Fruit fly (Drosophila melanogaster) whole organism, embryonic: ENCODE data around the gene Lim3.

Source experiments
- Abd-B ChIP-seq: fragments of 200-800 bp; sonication (Bioruptor generic); optimal IDR thresholded peaks from 2 replicates; lab custom pipeline; 2018; ENCODE audit warnings: missing biosample characterization, mild to moderate bottlenecking, missing genetic modification characterization, moderate library complexity
- Bgb ChIP-seq: fragments of 200-800 bp; sonication (Bioruptor generic); IDR thresholded peaks from 2 replicates; pipeline ENCODE4 v1.3.6; 2022; ENCODE audit warnings: missing biosample characterization, missing genetic modification characterization; ENCODE audit not compliant: partially characterized antibody
- BtbVII ChIP-seq: fragments of 200-800 bp; sonication (Bioruptor generic); optimal IDR thresholded peaks from 3 replicates; lab custom pipeline; 2017; ENCODE audit warnings: missing biosample characterization, mild to moderate bottlenecking, missing genetic modification characterization
- CG10366 ChIP-seq: fragments of 200-800 bp; sonication (Bioruptor generic); IDR thresholded peaks from 2 replicates; pipeline ENCODE4 v1.3.6; 2022; ENCODE audit warnings: missing biosample characterization, missing genetic modification characterization
- CG10959 ChIP-seq: fragments of 200-800 bp; sonication (Bioruptor generic); IDR thresholded peaks from 2 replicates; pipeline ENCODE4 v1.3.6; 2022; ENCODE audit warnings: missing biosample characterization, missing genetic modification characterization
- CG13624 ChIP-seq: fragments of 200-800 bp; sonication (Bioruptor generic); optimal IDR thresholded peaks from 2 replicates; lab custom pipeline; 2016; ENCODE audit warnings: missing biosample characterization, missing genetic modification characterization
- CG17829 ChIP-seq: fragments of 200-800 bp; optimal IDR thresholded peaks from 2 replicates; lab custom pipeline; 2019; ENCODE audit warnings: missing biosample characterization, mild to moderate bottlenecking, missing genetic modification characterization, moderate library complexity
- CG1832 ChIP-seq: fragments of 200-800 bp; sonication (Bioruptor generic); optimal IDR thresholded peaks from 2 replicates; lab custom pipeline; 2017; ENCODE audit warnings: missing biosample characterization, mild to moderate bottlenecking, missing genetic modification characterization, inconsistent platforms
- CG18476 ChIP-seq: fragments of 200-800 bp; sonication (Bioruptor generic); optimal IDR thresholded peaks from 2 replicates; lab custom pipeline; 2016; ENCODE audit warnings: missing biosample characterization, mild to moderate bottlenecking, missing genetic modification characterization
- CG2129 ChIP-seq: fragments of 200-800 bp; sonication (Bioruptor generic); IDR thresholded peaks from 2 replicates; pipeline ENCODE4 v1.3.6; 2022; ENCODE audit warnings: missing biosample characterization, missing genetic modification characterization; ENCODE audit not compliant: partially characterized antibody
- CG2199 ChIP-seq: fragments of 200-800 bp; sonication (Bioruptor generic); IDR thresholded peaks from 3 replicates; pipeline ENCODE4 v1.3.6; 2022; ENCODE audit warnings: missing biosample characterization, missing genetic modification characterization
- CG3281 ChIP-seq: fragments of 200-800 bp; sonication (Bioruptor generic); optimal IDR thresholded peaks from 3 replicates; lab custom pipeline; 2017; ENCODE audit warnings: missing biosample characterization, mild to moderate bottlenecking, missing genetic modification characterization
- CG3995 ChIP-seq: fragments of 200-800 bp; sonication (Bioruptor generic); optimal IDR thresholded peaks from 3 replicates; lab custom pipeline; 2016; ENCODE audit warnings: missing biosample characterization, missing genetic modification characterization
- CG42726 ChIP-seq: fragments of 200-800 bp; sonication (Bioruptor generic); IDR thresholded peaks from 2 replicates; pipeline ENCODE4 v1.3.6; 2022; ENCODE audit warnings: missing biosample characterization, missing genetic modification characterization; ENCODE audit not compliant: partially characterized antibody
- CG4282 ChIP-seq: fragments of 200-800 bp; sonication (Bioruptor generic); optimal IDR thresholded peaks from 2 replicates; lab custom pipeline; 2016; ENCODE audit warnings: missing biosample characterization, missing genetic modification characterization
- CG43689 ChIP-seq: fragments of 200-800 bp; sonication (Bioruptor generic); IDR thresholded peaks from 2 replicates; pipeline ENCODE4 v1.3.6; 2022; ENCODE audit warnings: missing biosample characterization, missing genetic modification characterization
- CG4617 ChIP-seq: fragments of 200-800 bp; sonication (Bioruptor generic); optimal IDR thresholded peaks from 3 replicates; lab custom pipeline; 2016; ENCODE audit warnings: missing biosample characterization, missing genetic modification characterization, borderline replicate concordance
- CG5953 ChIP-seq: fragments of 200-800 bp; sonication (Bioruptor generic); IDR thresholded peaks from 2 replicates; pipeline ENCODE4 v1.3.6; 2022; ENCODE audit warnings: missing biosample characterization, missing genetic modification characterization
- CG7963 ChIP-seq: fragments of 200-800 bp; sonication (Bioruptor generic); IDR thresholded peaks from 3 replicates; pipeline ENCODE4 v1.3.6; 2022; ENCODE audit warnings: missing biosample characterization, missing genetic modification characterization; ENCODE audit not compliant: partially characterized antibody
- CG7987 ChIP-seq: fragments of 200-800 bp; sonication (Bioruptor generic); optimal IDR thresholded peaks from 2 replicates; lab custom pipeline; 2018; ENCODE audit warnings: missing biosample characterization, mild to moderate bottlenecking, missing genetic modification characterization, moderate library complexity
- CG8359 ChIP-seq: fragments of 200-800 bp; sonication (Bioruptor generic); optimal IDR thresholded peaks from 2 replicates; lab custom pipeline; 2017; ENCODE audit warnings: missing biosample characterization, mild to moderate bottlenecking, missing genetic modification characterization, borderline replicate concordance
- D ChIP-seq, 2 experiments: fragments of 200-800 bp in 1 of 2; fragments of >200 bp in 1 of 2; sonication (Bioruptor generic) in 1 of 2; optimal IDR thresholded peaks; 2 replicates in 1 of 2; 3 replicates in 1 of 2; lab custom pipeline; 2017; ENCODE audit warnings: mild to moderate bottlenecking in 1 of 2, missing biosample characterization in 1 of 2, missing genetic modification characterization in 1 of 2, missing genetic modification reagents in 1 of 2
- D19B ChIP-seq: fragments of 200-800 bp; sonication (Bioruptor generic); optimal IDR thresholded peaks from 2 replicates; lab custom pipeline; 2017; ENCODE audit warnings: missing biosample characterization, mild to moderate bottlenecking, missing genetic modification characterization
- Deaf1 ChIP-seq: fragments of 200-800 bp; optimal IDR thresholded peaks from 3 replicates; lab custom pipeline; 2019; ENCODE audit warnings: missing biosample characterization, mild to moderate bottlenecking, missing genetic modification characterization, moderate library complexity
- Fer1 ChIP-seq: fragments of 200-800 bp; sonication (Bioruptor generic); optimal IDR thresholded peaks from 2 replicates; lab custom pipeline; 2017; ENCODE audit warnings: missing biosample characterization, mild to moderate bottlenecking, missing genetic modification characterization
- HLH3B ChIP-seq: fragments of 200-800 bp; sonication (Bioruptor generic); IDR thresholded peaks from 2 replicates; pipeline ENCODE4 v1.3.6; 2022; ENCODE audit warnings: missing biosample characterization, missing genetic modification characterization
- HmgD ChIP-seq: fragments of 200-800 bp; sonication (Bioruptor generic); optimal IDR thresholded peaks from 3 replicates; lab custom pipeline; 2016; ENCODE audit warnings: missing biosample characterization, missing genetic modification characterization
- Hr3 ChIP-seq: fragments of 200-800 bp; sonication (Bioruptor generic); optimal IDR thresholded peaks from 3 replicates; lab custom pipeline; 2016; ENCODE audit warnings: missing biosample characterization, missing genetic modification characterization
- Hsf ChIP-seq: fragments of 200-800 bp; sonication (Bioruptor generic); optimal IDR thresholded peaks from 3 replicates; lab custom pipeline; 2016; ENCODE audit warnings: missing biosample characterization, missing genetic modification characterization
- Mad ChIP-seq: fragments of 200-800 bp; sonication (Bioruptor generic); optimal IDR thresholded peaks from 2 replicates; lab custom pipeline; 2016; ENCODE audit warnings: missing biosample characterization, missing genetic modification characterization
- Oli ChIP-seq: fragments of 200-800 bp; sonication (Bioruptor generic); optimal IDR thresholded peaks from 2 replicates; lab custom pipeline; 2018; ENCODE audit warnings: missing biosample characterization, mild to moderate bottlenecking, missing genetic modification characterization, moderate library complexity
- Opbp ChIP-seq: fragments of 200-800 bp; sonication (Bioruptor generic); IDR thresholded peaks from 3 replicates; pipeline ENCODE4 v1.3.6; 2022; ENCODE audit warnings: missing biosample characterization, missing genetic modification characterization; ENCODE audit not compliant: partially characterized antibody
- Taf1 ChIP-seq: fragments of 200-800 bp; sonication (Bioruptor generic); IDR thresholded peaks from 2 replicates; pipeline ENCODE4 v1.3.6; 2022; ENCODE audit warnings: missing biosample characterization, missing genetic modification characterization
- Xbp1 ChIP-seq: fragments of 200-800 bp; sonication (Bioruptor generic); optimal IDR thresholded peaks from 3 replicates; lab custom pipeline; 2016; ENCODE audit warnings: missing biosample characterization, mild to moderate bottlenecking, missing genetic modification characterization
- bcd ChIP-seq: fragments of 200-800 bp; sonication (Bioruptor generic); optimal IDR thresholded peaks from 2 replicates; lab custom pipeline; 2017; ENCODE audit warnings: missing biosample characterization, mild to moderate bottlenecking, missing genetic modification characterization
- dimm ChIP-seq: fragments of 200-800 bp; sonication (Bioruptor generic); IDR thresholded peaks from 2 replicates; pipeline ENCODE4 v1.3.6; 2022; ENCODE audit warnings: missing biosample characterization, missing genetic modification characterization
- gce ChIP-seq: fragments of 200-800 bp; sonication (Bioruptor generic); IDR thresholded peaks from 3 replicates; pipeline ENCODE4 v1.3.6; 2022; ENCODE audit warnings: missing biosample characterization, missing genetic modification characterization
- gem ChIP-seq: fragments of 200-800 bp; sonication (Bioruptor generic); optimal IDR thresholded peaks from 2 replicates; lab custom pipeline; 2019; ENCODE audit warnings: missing biosample characterization, mild to moderate bottlenecking, missing genetic modification characterization, moderate library complexity
- grn ChIP-seq: fragments of 200-800 bp; sonication (Bioruptor generic); optimal IDR thresholded peaks from 3 replicates; lab custom pipeline; 2017; ENCODE audit warnings: missing biosample characterization, missing genetic modification characterization
- gro ChIP-seq: fragments of 200-800 bp; sonication (Bioruptor generic); optimal IDR thresholded peaks from 2 replicates; lab custom pipeline; 2016; ENCODE audit warnings: missing biosample characterization, missing genetic modification characterization
- gt ChIP-seq: fragments of 200-800 bp; sonication (Bioruptor generic); IDR thresholded peaks from 2 replicates; pipeline ENCODE4 v1.3.6; 2022; ENCODE audit warnings: missing biosample characterization, missing genetic modification characterization
- h ChIP-seq: fragments of >200 bp; optimal IDR thresholded peaks from 2 replicates; lab custom pipeline; 2017
- ind ChIP-seq: fragments of 200-800 bp; sonication (Bioruptor generic); optimal IDR thresholded peaks from 3 replicates; lab custom pipeline; 2016; ENCODE audit warnings: missing biosample characterization, missing genetic modification characterization
- knrl ChIP-seq: fragments of 200-800 bp; sonication (Bioruptor generic); IDR thresholded peaks from 3 replicates; pipeline ENCODE4 v1.3.6; 2022; ENCODE audit warnings: missing biosample characterization, missing genetic modification characterization; ENCODE audit not compliant: partially characterized antibody
- otp ChIP-seq: fragments of 200-800 bp; sonication (Bioruptor generic); IDR thresholded peaks from 3 replicates; pipeline ENCODE4, ENCODE4 v1.3.6; 2022; ENCODE audit warnings: missing biosample characterization, missing genetic modification characterization
- sd ChIP-seq: fragments of 200-800 bp; sonication (Bioruptor generic); optimal IDR thresholded peaks from 3 replicates; lab custom pipeline; 2018; ENCODE audit warnings: missing biosample characterization, mild to moderate bottlenecking, missing genetic modification characterization, moderate library complexity
- sima ChIP-seq: fragments of 200-800 bp; sonication (Bioruptor generic); optimal IDR thresholded peaks from 2 replicates; lab custom pipeline; 2016; ENCODE audit warnings: missing biosample characterization, missing genetic modification characterization
- so ChIP-seq: fragments of 200-800 bp; sonication (Bioruptor generic); IDR thresholded peaks from 3 replicates; pipeline ENCODE4 v1.3.6; 2022; ENCODE audit warnings: missing biosample characterization, missing genetic modification characterization
- sug ChIP-seq: fragments of 200-800 bp; optimal IDR thresholded peaks from 2 replicates; lab custom pipeline; 2019; ENCODE audit warnings: missing biosample characterization, mild to moderate bottlenecking, missing genetic modification characterization, moderate library complexity
- wdn ChIP-seq: fragments of 200-800 bp; sonication (Bioruptor generic); IDR thresholded peaks from 2 replicates; pipeline ENCODE4 v1.3.6; 2022; ENCODE audit warnings: missing biosample characterization, missing genetic modification characterization

Lim3 gene

dm6 chr2L:19034213-19034929 lies 73.9 kb downstream of the Lim3 start, which contains the start of the genes mib2 and CG31800 (continued):
- TF ChIP-seq bcd (GFP tag; lab: Kevin White, UChicago), result no peak
- TF ChIP-seq gce (GFP tag; lab: Robert Waterston, UW), result no peak
- no peak for TF ChIP-seq gem
- peak; percentile 74 for TF ChIP-seq CG2129 (GFP tag; lab: Robert Waterston, UW)
- no peak for TF ChIP-seq so
- peak; percentile 5 for TF ChIP-seq CG3281 (GFP tag; lab: Kevin White, UChicago)
- no peak for TF ChIP-seq HmgD (GFP tag; lab: Kevin White, UChicago)
- no peak for TF ChIP-seq dimm (GFP tag; lab: Robert Waterston, UW)
- no peak for TF ChIP-seq Mad (GFP tag; lab: Kevin White, UChicago)
- no peak for TF ChIP-seq CG4282 (GFP tag; lab: Kevin White, UChicago)
- TF ChIP-seq CG3995 (GFP tag; lab: Kevin White, UChicago), result peak; percentile 48
- TF ChIP-seq CG10366 (GFP tag; lab: Robert Waterston, UW), result no peak
- 0 out of 3 replicates have a peak, but pooled peaks have one; percentile 53 for TF ChIP-seq CG2199 (GFP tag; lab: Robert Waterston, UW)
- no peak for TF ChIP-seq CG13624 (GFP tag; lab: Kevin White, UChicago)
- no peak for TF ChIP-seq Hr3 (GFP tag; lab: Kevin White, UChicago)
- TF ChIP-seq CG18476 (GFP tag; lab: Kevin White, UChicago), result no peak
- TF ChIP-seq Opbp (GFP tag; lab: Robert Waterston, UW), result peak; percentile 86; the same call in 2 of the 3 replicates
- TF ChIP-seq HLH3B (GFP tag; lab: Robert Waterston, UW), result no peak
- TF ChIP-seq h (lab: Kevin White, UChicago), result no peak
- TF ChIP-seq gro (GFP tag; lab: Kevin White, UChicago), result peak; percentile 20
- peak; percentile 89 for TF ChIP-seq Bgb (GFP tag; lab: Robert Waterston, UW)
- no peak for TF ChIP-seq CG1832 (GFP tag; lab: Kevin White, UChicago)
- TF ChIP-seq CG7963 (GFP tag; lab: Robert Waterston, UW), result peak; percentile 86
- TF ChIP-seq Abd-B (GFP tag; lab: Kevin White, UChicago), result peak; percentile 37
- TF ChIP-seq grn (GFP tag; lab: Kevin White, UChicago), result no peak
- TF ChIP-seq CG5953 (GFP tag; lab: Robert Waterston, UW), result no peak
- TF ChIP-seq Fer1 (GFP tag; lab: Kevin White, UChicago), result no peak
- TF ChIP-seq wdn, result no peak
- no peak for TF ChIP-seq Hsf (GFP tag; lab: Kevin White, UChicago)
- TF ChIP-seq gt (GFP tag; lab: Robert Waterston, UW), result no peak
- peak; percentile 38 for TF ChIP-seq sug (tag; lab: Kevin White, UChicago)
- no peak for TF ChIP-seq D (optimal IDR thresholded peaks at IDR 0.05; lab: Kevin White, UChicago)
- TF ChIP-seq D (GFP tag; optimal IDR thresholded peaks at IDR 0.05; lab: Kevin White, UChicago), result no peak
- TF ChIP-seq CG43689, result no peak
- no peak for TF ChIP-seq CG10959 (GFP tag; lab: Robert Waterston, UW)
- no peak for TF ChIP-seq Oli
- no peak for TF ChIP-seq BtbVII (GFP tag; lab: Kevin White, UChicago)
- peak; percentile 86 for TF ChIP-seq knrl (GFP tag; lab: Robert Waterston, UW)
- peak; percentile 35 for TF ChIP-seq CG17829
- TF ChIP-seq Deaf1 (tag; lab: Kevin White, UChicago), result no peak
- no peak for TF ChIP-seq ind (GFP tag; lab: Kevin White, UChicago)
- TF ChIP-seq CG7987 (GFP tag; lab: Kevin White, UChicago), result peak; percentile 15
- TF ChIP-seq Taf1 (GFP tag; lab: Robert Waterston, UW), result no peak
- peak; percentile 26 for TF ChIP-seq Xbp1
- TF ChIP-seq CG8359 (GFP tag; lab: Kevin White, UChicago), result no peak
- no peak for TF ChIP-seq D19B (GFP tag; lab: Kevin White, UChicago)
- TF ChIP-seq sd (tag; lab: Kevin White, UChicago), result no peak
- TF ChIP-seq CG42726 (GFP tag; lab: Robert Waterston, UW), result peak; percentile 80
- TF ChIP-seq CG4617 (GFP tag; lab: Kevin White, UChicago), result peak; percentile 90
- TF ChIP-seq sima, result no peak
- no peak for TF ChIP-seq otp (GFP tag; lab: Robert Waterston, UW)
